Fruit fly (Drosophila melanogaster) whole organism, embryonic: ENCODE measurements around the gene Rab3GAP1.

Experiments
- CG1024 ChIP-seq: fragments of 200-800 bp; sonication (Bioruptor generic); IDR thresholded peaks from 2 replicates; pipeline ENCODE4 v1.3.6; 2022; ENCODE audit warnings: missing biosample characterization, missing genetic modification characterization
- CG11093 ChIP-seq: fragments of 200-800 bp; sonication (Bioruptor generic); IDR thresholded peaks from 3 replicates; pipeline ENCODE4 v1.3.6; 2022; ENCODE audit warnings: missing biosample characterization, missing genetic modification characterization
- CG14710 ChIP-seq: fragments of 200-800 bp; sonication (Bioruptor generic); optimal IDR thresholded peaks from 3 replicates; lab custom pipeline; 2019; ENCODE audit warnings: missing biosample characterization, mild to moderate bottlenecking, missing genetic modification characterization, moderate library complexity
- CG15073 ChIP-seq: fragments of 200-800 bp; sonication (Bioruptor generic); optimal IDR thresholded peaks from 2 replicates; lab custom pipeline; 2016; ENCODE audit warnings: missing biosample characterization, missing genetic modification characterization
- CG15514 ChIP-seq: fragments of 200-800 bp; sonication (Bioruptor generic); optimal IDR thresholded peaks from 3 replicates; lab custom pipeline; 2017; ENCODE audit warnings: missing biosample characterization, missing genetic modification characterization, mild to moderate bottlenecking, moderate library complexity, missing genetic modification reagents
- CG17186 ChIP-seq: fragments of 200-800 bp; sonication (Bioruptor generic); optimal IDR thresholded peaks from 3 replicates; lab custom pipeline; 2017; ENCODE audit warnings: missing biosample characterization, missing genetic modification reagents, missing genetic modification characterization
- CG17802 ChIP-seq: fragments of 200-800 bp; sonication (Bioruptor generic); optimal IDR thresholded peaks from 2 replicates; lab custom pipeline; 2018; ENCODE audit warnings: missing biosample characterization, mild to moderate bottlenecking, missing genetic modification characterization, moderate library complexity
- CG17829 ChIP-seq: fragments of 200-800 bp; optimal IDR thresholded peaks from 2 replicates; lab custom pipeline; 2019; ENCODE audit warnings: missing biosample characterization, mild to moderate bottlenecking, missing genetic modification characterization, moderate library complexity
- CG2129 ChIP-seq: fragments of 200-800 bp; sonication (Bioruptor generic); IDR thresholded peaks from 2 replicates; pipeline ENCODE4 v1.3.6; 2022; ENCODE audit warnings: missing biosample characterization, missing genetic modification characterization; ENCODE audit not compliant: partially characterized antibody
- CG2712 ChIP-seq: fragments of 200-800 bp; optimal IDR thresholded peaks from 3 replicates; lab custom pipeline; 2019; ENCODE audit warnings: missing biosample characterization, mild to moderate bottlenecking, missing genetic modification characterization, moderate library complexity
- CG2889 ChIP-seq: fragments of 200-800 bp; sonication (Bioruptor generic); IDR thresholded peaks from 3 replicates; pipeline ENCODE4 v1.3.6; 2022; ENCODE audit warnings: missing biosample characterization, missing genetic modification characterization
- CG30403 ChIP-seq: fragments of 200-800 bp; sonication (Bioruptor generic); optimal IDR thresholded peaks from 3 replicates; lab custom pipeline; 2016; ENCODE audit warnings: missing biosample characterization, missing genetic modification characterization
- CG3065 ChIP-seq: fragments of 200-800 bp; sonication (Bioruptor generic); optimal IDR thresholded peaks from 2 replicates; lab custom pipeline; 2016; ENCODE audit warnings: missing biosample characterization, missing genetic modification characterization
- CG4360 ChIP-seq: fragments of 200-800 bp; sonication (Bioruptor generic); IDR thresholded peaks from 2 replicates; pipeline ENCODE4 v1.3.6; 2022; ENCODE audit warnings: missing biosample characterization, missing genetic modification characterization
- CG4424 ChIP-seq: fragments of 200-800 bp; sonication (Bioruptor generic); optimal IDR thresholded peaks from 3 replicates; lab custom pipeline; 2016; ENCODE audit warnings: missing biosample characterization, missing genetic modification characterization
- CG4707 ChIP-seq: fragments of 200-800 bp; sonication (Bioruptor generic); optimal IDR thresholded peaks from 2 replicates; lab custom pipeline; 2018; ENCODE audit warnings: missing biosample characterization, mild to moderate bottlenecking, missing genetic modification characterization, moderate library complexity
- CG6175 ChIP-seq: fragments of 200-800 bp; sonication (Bioruptor generic); IDR thresholded peaks from 3 replicates; pipeline ENCODE4 v1.3.6; 2022; ENCODE audit warnings: missing biosample characterization, missing genetic modification characterization
- CG6654 ChIP-seq: fragments of 200-800 bp; sonication (Bioruptor generic); optimal IDR thresholded peaks from 2 replicates; lab custom pipeline; 2017; ENCODE audit warnings: missing biosample characterization, mild to moderate bottlenecking, missing genetic modification characterization
- CG8388 ChIP-seq: fragments of 200-800 bp; sonication (Bioruptor generic); optimal IDR thresholded peaks from 2 replicates; lab custom pipeline; 2019; ENCODE audit warnings: missing biosample characterization, mild to moderate bottlenecking, missing genetic modification characterization, moderate library complexity
- CG8944 ChIP-seq: fragments of 200-800 bp; sonication (Bioruptor generic); optimal IDR thresholded peaks from 3 replicates; lab custom pipeline; 2016; ENCODE audit warnings: missing biosample characterization, missing genetic modification characterization
- CG9437 ChIP-seq: fragments of 200-800 bp; sonication (Bioruptor generic); optimal IDR thresholded peaks from 2 replicates; lab custom pipeline; 2018; ENCODE audit warnings: missing biosample characterization, mild to moderate bottlenecking, missing genetic modification characterization
- CTCF ChIP-seq: fragments of 200-800 bp; sonication (Bioruptor generic); optimal IDR thresholded peaks from 2 replicates; lab custom pipeline; 2017; ENCODE audit warnings: missing biosample characterization, mild to moderate bottlenecking, missing genetic modification characterization, moderate library complexity
- Chrac-16 ChIP-seq: fragments of 200-800 bp; sonication (Bioruptor generic); optimal IDR thresholded peaks from 3 replicates; lab custom pipeline; 2016; ENCODE audit warnings: missing biosample characterization, missing genetic modification characterization
- Deaf1 ChIP-seq: fragments of 200-800 bp; optimal IDR thresholded peaks from 3 replicates; lab custom pipeline; 2019; ENCODE audit warnings: missing biosample characterization, mild to moderate bottlenecking, missing genetic modification characterization, moderate library complexity
- Dek ChIP-seq: fragments of 200-800 bp; sonication (Bioruptor generic); optimal IDR thresholded peaks from 3 replicates; lab custom pipeline; 2019; ENCODE audit warnings: missing biosample characterization, mild to moderate bottlenecking, missing genetic modification characterization, moderate library complexity
- Doc3 ChIP-seq: fragments of 200-800 bp; sonication (Bioruptor generic); IDR thresholded peaks from 3 replicates; pipeline ENCODE4 v1.3.6; 2022; ENCODE audit warnings: missing biosample characterization, missing genetic modification characterization; ENCODE audit not compliant: partially characterized antibody
- Dp ChIP-seq: fragments of 200-800 bp; sonication (Bioruptor generic); optimal IDR thresholded peaks from 2 replicates; lab custom pipeline; 2018; ENCODE audit warnings: missing biosample characterization, mild to moderate bottlenecking, missing genetic modification characterization, moderate library complexity
- Hmr ChIP-seq: fragments of 200-800 bp; sonication (Bioruptor generic); optimal IDR thresholded peaks from 3 replicates; lab custom pipeline; 2017; ENCODE audit warnings: mild to moderate bottlenecking, missing biosample characterization, missing genetic modification reagents, missing genetic modification characterization
- Jarid2 ChIP-seq: fragments of 200-800 bp; sonication (Bioruptor generic); optimal IDR thresholded peaks from 3 replicates; lab custom pipeline; 2017; ENCODE audit warnings: mild to moderate bottlenecking, missing biosample characterization, missing genetic modification reagents, missing genetic modification characterization
- Nf-YA ChIP-seq: fragments of 200-800 bp; sonication (Bioruptor generic); IDR thresholded peaks from 2 replicates; pipeline ENCODE4 v1.3.6; 2022; ENCODE audit warnings: missing biosample characterization, missing genetic modification characterization
- Nf-YB ChIP-seq: fragments of 200-800 bp; sonication (Bioruptor generic); optimal IDR thresholded peaks from 3 replicates; lab custom pipeline; 2019; ENCODE audit warnings: missing biosample characterization, mild to moderate bottlenecking, missing genetic modification characterization, moderate library complexity
- Rx ChIP-seq: fragments of 200-800 bp; sonication (Bioruptor generic); IDR thresholded peaks from 2 replicates; pipeline ENCODE4 v1.3.6; 2022; ENCODE audit warnings: missing biosample characterization, missing genetic modification characterization
- Spps ChIP-seq: fragments of 200-800 bp; sonication (Bioruptor generic); optimal IDR thresholded peaks from 2 replicates; lab custom pipeline; 2018; ENCODE audit warnings: missing biosample characterization, mild to moderate bottlenecking, missing genetic modification characterization
- Sry-β ChIP-seq: fragments of 200-800 bp; sonication (Bioruptor generic); optimal IDR thresholded peaks from 2 replicates; lab custom pipeline; 2018; ENCODE audit warnings: missing biosample characterization, mild to moderate bottlenecking, missing genetic modification characterization, moderate library complexity
- Taf1 ChIP-seq: fragments of 200-800 bp; sonication (Bioruptor generic); IDR thresholded peaks from 2 replicates; pipeline ENCODE4 v1.3.6; 2022; ENCODE audit warnings: missing biosample characterization, missing genetic modification characterization
- ab ChIP-seq: fragments of 200-800 bp; sonication (Bioruptor generic); optimal IDR thresholded peaks from 2 replicates; lab custom pipeline; 2016; ENCODE audit warnings: missing biosample characterization, missing genetic modification characterization
- fru ChIP-seq: fragments of >200 bp; optimal IDR thresholded peaks from 2 replicates; lab custom pipeline; 2017
- fu2 ChIP-seq: fragments of 200-800 bp; sonication (Bioruptor generic); optimal IDR thresholded peaks from 2 replicates; lab custom pipeline; 2016; ENCODE audit warnings: missing biosample characterization, missing genetic modification characterization
- gcm2 ChIP-seq: fragments of 200-800 bp; sonication (Bioruptor generic); optimal IDR thresholded peaks from 2 replicates; lab custom pipeline; 2016; ENCODE audit warnings: missing biosample characterization, missing genetic modification characterization
- ham ChIP-seq: fragments of 200-800 bp; sonication (Bioruptor generic); IDR thresholded peaks from 2 replicates; pipeline ENCODE4 v1.3.6; 2022; ENCODE audit warnings: missing biosample characterization, missing genetic modification characterization
- hbn ChIP-seq: fragments of 200-800 bp; sonication (Bioruptor generic); IDR thresholded peaks from 2 replicates; pipeline ENCODE4 v1.3.6; 2022; ENCODE audit warnings: missing biosample characterization, missing genetic modification characterization; ENCODE audit not compliant: partially characterized antibody
- knrl ChIP-seq: fragments of 200-800 bp; sonication (Bioruptor generic); IDR thresholded peaks from 3 replicates; pipeline ENCODE4 v1.3.6; 2022; ENCODE audit warnings: missing biosample characterization, missing genetic modification characterization; ENCODE audit not compliant: partially characterized antibody
- pan ChIP-seq, 4 experiments: fragments of >200 bp in 3 of 4; fragments of 200-800 bp in 1 of 4; sonication (Bioruptor generic) in 1 of 4; optimal IDR thresholded peaks in 3 of 4; IDR thresholded peaks in 1 of 4; 2 replicates each; pipeline versions ENCODE4 v1.3.6 to Lab custom; 2017 to 2022; ENCODE audit warnings: missing biosample characterization in 2 of 4, missing genetic modification characterization in 2 of 4, mixed read lengths in 1 of 4
- pnt ChIP-seq: fragments of 200-800 bp; sonication (Bioruptor generic); optimal IDR thresholded peaks from 3 replicates; lab custom pipeline; 2016; ENCODE audit warnings: missing biosample characterization, missing genetic modification characterization
- repo ChIP-seq: fragments of 200-800 bp; sonication (Bioruptor generic); optimal IDR thresholded peaks from 2 replicates; lab custom pipeline; 2016; ENCODE audit warnings: missing biosample characterization, missing genetic modification characterization
- schlank ChIP-seq: fragments of 200-800 bp; sonication (Bioruptor generic); optimal IDR thresholded peaks from 2 replicates; lab custom pipeline; 2018; ENCODE audit warnings: missing biosample characterization, mild to moderate bottlenecking, missing genetic modification characterization
- shn ChIP-seq: fragments of 200-800 bp; sonication (Bioruptor generic); optimal IDR thresholded peaks from 3 replicates; lab custom pipeline; 2016; ENCODE audit warnings: missing biosample characterization, missing genetic modification characterization
- sr ChIP-seq: fragments of 200-800 bp; sonication (Bioruptor generic); IDR thresholded peaks from 3 replicates; pipeline ENCODE4 v1.3.6; 2022; ENCODE audit warnings: missing biosample characterization, missing genetic modification characterization
- ssp ChIP-seq: fragments of 200-800 bp; sonication (Bioruptor generic); IDR thresholded peaks from 2 replicates; pipeline ENCODE4 v1.3.6; 2022; ENCODE audit warnings: missing biosample characterization, missing genetic modification characterization
- tap ChIP-seq: fragments of 200-800 bp; optimal IDR thresholded peaks from 3 replicates; lab custom pipeline; 2019; ENCODE audit warnings: missing biosample characterization, mild to moderate bottlenecking, missing genetic modification characterization, moderate library complexity
- ttk ChIP-seq: fragments of 200-800 bp; sonication (Bioruptor generic); IDR thresholded peaks from 2 replicates; pipeline ENCODE4 v2.1.2; 2022; ENCODE audit warnings: missing biosample characterization, missing genetic modification characterization
- z ChIP-seq: fragments of 200-800 bp; sonication (Bioruptor generic); IDR thresholded peaks from 3 replicates; pipeline ENCODE4 v1.3.6; 2022; ENCODE audit warnings: missing biosample characterization, missing genetic modification characterization

Rab3GAP1 gene

dm6 chr2L:1646499-1646898, 35.5 kb upstream of the Rab3GAP1 start (continued):
- no peak for TF ChIP-seq Dek
- no peak for TF ChIP-seq Rx
- no peak for TF ChIP-seq fu2 (GFP tag; lab: Kevin White, UChicago)
- no peak for TF ChIP-seq Spps (tag; lab: Kevin White, UChicago)
- no peak for TF ChIP-seq pan (optimal IDR thresholded peaks at IDR 0.05; lab: Kevin White, UChicago)
- TF ChIP-seq pan (GFP tag; optimal IDR thresholded peaks at IDR 0.05 in 1 of 2, IDR thresholded peaks at IDR 0.05 in 1 of 2) = no peak
- TF ChIP-seq ham (GFP tag; lab: Robert Waterston, UW) = no peak
- TF ChIP-seq Sry-β (GFP tag; lab: Kevin White, UChicago) = no peak
- no peak for TF ChIP-seq CG9437
- TF ChIP-seq Jarid2 (GFP tag; lab: Kevin White, UChicago) = peak; percentile 30
- TF ChIP-seq CG4424 = peak; percentile 41
- no peak for TF ChIP-seq Nf-YB (GFP tag; lab: Kevin White, UChicago)
- TF ChIP-seq knrl (GFP tag; lab: Robert Waterston, UW) = no peak
- peak; percentile 8 for TF ChIP-seq CG17186 (GFP tag; lab: Kevin White, UChicago)
- TF ChIP-seq fru (lab: Kevin White, UChicago) = no peak
- TF ChIP-seq pnt (GFP tag; lab: Kevin White, UChicago) = no peak
- no peak for TF ChIP-seq sr
- no peak for TF ChIP-seq Dp
- no peak for TF ChIP-seq hbn (GFP tag; lab: Robert Waterston, UW)
- TF ChIP-seq repo = no peak
- peak; percentile 47 for TF ChIP-seq CG2712
- no peak for TF ChIP-seq CG2889 (GFP tag; lab: Robert Waterston, UW)
- TF ChIP-seq CG6175 = no peak
- TF ChIP-seq shn (GFP tag; lab: Kevin White, UChicago) = no peak
- no peak for TF ChIP-seq Doc3 (GFP tag; lab: Robert Waterston, UW)
- no peak for TF ChIP-seq CG3065 (GFP tag; lab: Kevin White, UChicago)
- no peak for TF ChIP-seq CG15073 (GFP tag; lab: Kevin White, UChicago)
- TF ChIP-seq z = no peak
- no peak for TF ChIP-seq ttk
- no peak for TF ChIP-seq gcm2 (GFP tag; lab: Kevin White, UChicago)
- TF ChIP-seq schlank = no peak
- TF ChIP-seq CG6654 (GFP tag; lab: Kevin White, UChicago) = no peak
- TF ChIP-seq CG15514 = no peak
- no peak for TF ChIP-seq Nf-YA (GFP tag; lab: Robert Waterston, UW)
- TF ChIP-seq CTCF (GFP tag; lab: Kevin White, UChicago) = no peak
- TF ChIP-seq CG30403 = peak; percentile 34
- peak; percentile 4 for TF ChIP-seq Hmr (GFP tag; lab: Kevin White, UChicago)
- TF ChIP-seq CG4707 (GFP tag; lab: Kevin White, UChicago) = no peak
- TF ChIP-seq CG4360 = peak; percentile 14; the same call in 1 of the 2 replicates
- no peak for TF ChIP-seq Taf1 (GFP tag; lab: Robert Waterston, UW)
- TF ChIP-seq ssp (GFP tag; lab: Robert Waterston, UW) = peak; percentile 40; the same call in 1 of the 2 replicates
- TF ChIP-seq CG17802 (tag; lab: Kevin White, UChicago) = no peak
- no peak for TF ChIP-seq ab
- no peak for TF ChIP-seq tap (tag; lab: Kevin White, UChicago)
- peak; percentile 42 for TF ChIP-seq CG8388 (GFP tag; lab: Kevin White, UChicago)
- TF ChIP-seq CG17829 (tag; lab: Kevin White, UChicago) = peak; percentile 41
- peak; percentile 22 for TF ChIP-seq CG14710
- no peak for TF ChIP-seq CG2129 (GFP tag; lab: Robert Waterston, UW)
- TF ChIP-seq CG8944 (GFP tag; lab: Kevin White, UChicago) = no peak
- no peak for TF ChIP-seq CG1024 (GFP tag; lab: Robert Waterston, UW)
- no peak for TF ChIP-seq Deaf1
- 0 out of 3 replicates have a peak, but pooled peaks have one; percentile 13 for TF ChIP-seq CG11093 (GFP tag; lab: Robert Waterston, UW)
- TF ChIP-seq Chrac-16 (GFP tag; lab: Kevin White, UChicago) = no peak
